Worm (Caenorhabditis elegans) whole organism, young adult: ENCODE measurements around the gene egl-18.

Experiments
- B0019.2 ChIP-seq: fragments of 200-800 bp; sonication (Bioruptor generic); conservative IDR thresholded peaks from 2 replicates; pipeline ENCODE4 v1.3.6; 2022; ENCODE audit warnings: missing genetic modification reagents, missing genetic modification characterization, missing compliant biosample characterization
- B0336.3 ChIP-seq: fragments of 200-800 bp; sonication (Bioruptor generic); IDR thresholded peaks from 2 replicates; pipeline ENCODE4 v1.3.6; 2022; ENCODE audit warnings: missing genetic modification characterization, missing compliant biosample characterization
- D2030.7 ChIP-seq: fragments of 200-800 bp; sonication (Bioruptor generic); IDR thresholded peaks from 2 replicates; pipeline ENCODE4 v1.3.6; 2022; ENCODE audit warnings: missing genetic modification reagents, missing genetic modification characterization, missing compliant biosample characterization
- F23B12.7 ChIP-seq: sonication (generic microtip); optimal IDR thresholded peaks from 2 replicates; lab custom pipeline; 2017; ENCODE audit warnings: missing genetic modification characterization, mild to moderate bottlenecking, missing compliant biosample characterization, antibody characterized with exemption, moderate library complexity; ENCODE audit not compliant: insufficient read depth
- F33H1.4 ChIP-seq: fragments of 200-800 bp; sonication (Bioruptor generic); IDR thresholded peaks from 2 replicates; pipeline ENCODE4 v1.3.6; 2022; ENCODE audit warnings: missing genetic modification reagents, missing genetic modification characterization, missing compliant biosample characterization
- F37B4.10 ChIP-seq: fragments of 200-800 bp; sonication (Bioruptor generic); IDR thresholded peaks from 2 replicates; pipeline ENCODE4 v1.3.6; 2022; ENCODE audit warnings: missing genetic modification characterization, missing compliant biosample characterization
- F55B11.4 ChIP-seq: sonication (generic microtip); optimal IDR thresholded peaks from 2 replicates; lab custom pipeline; 2016; ENCODE audit warnings: missing compliant biosample characterization, missing genetic modification characterization, borderline replicate concordance; ENCODE audit not compliant: insufficient read depth
- Y56A3A.18 ChIP-seq: fragments of 200-800 bp; sonication (Bioruptor generic); IDR thresholded peaks from 2 replicates; pipeline ENCODE4 v1.3.6; 2022; ENCODE audit warnings: missing genetic modification reagents, missing genetic modification characterization, missing compliant biosample characterization
- Y67H2A.10 ChIP-seq: fragments of 200-800 bp; sonication (Bioruptor generic); conservative IDR thresholded peaks from 2 replicates; pipeline ENCODE4 v1.3.6; 2022; ENCODE audit warnings: missing genetic modification reagents, missing genetic modification characterization, missing compliant biosample characterization
- Y95B8A.8 ChIP-seq: fragments of 200-800 bp; sonication (Bioruptor generic); IDR thresholded peaks from 2 replicates; pipeline ENCODE4 v1.3.6; 2022; ENCODE audit warnings: missing genetic modification reagents, missing genetic modification characterization, missing compliant biosample characterization
- ama-1 ChIP-seq, 3 experiments: fragments of 150-350 bp in 1 of 3; sonication (generic microtip) in 2 of 3; optimal IDR thresholded peaks; 2 replicates each; lab custom pipeline; 2014 to 2018; ENCODE audit warnings: missing biosample characterization in 2 of 3, missing genetic modification characterization in 2 of 3, missing genetic modification reagents in 2 of 3
- aptf-3 ChIP-seq: fragments of 200-800 bp; sonication (Bioruptor generic); IDR thresholded peaks from 2 replicates; pipeline ENCODE4 v1.3.6; 2022; ENCODE audit warnings: missing genetic modification characterization, missing compliant biosample characterization
- athp-1 ChIP-seq: sonication (generic microtip); optimal IDR thresholded peaks from 2 replicates; lab custom pipeline; 2017; ENCODE audit warnings: mild to moderate bottlenecking, missing genetic modification characterization, missing compliant biosample characterization
- bed-1 ChIP-seq: fragments of 200-800 bp; sonication (Bioruptor generic); IDR thresholded peaks from 2 replicates; pipeline ENCODE4 v1.3.6; 2022; ENCODE audit warnings: missing genetic modification reagents, missing genetic modification characterization, missing compliant biosample characterization
- bed-2 ChIP-seq: fragments of 200-800 bp; sonication (Bioruptor generic); IDR thresholded peaks from 2 replicates; pipeline ENCODE4 v1.3.6; 2022; ENCODE audit warnings: missing genetic modification reagents, missing genetic modification characterization, missing compliant biosample characterization
- ccch-3 ChIP-seq: fragments of 200-800 bp; sonication (Bioruptor generic); optimal IDR thresholded peaks from 2 replicates; lab custom pipeline; 2018; ENCODE audit warnings: mild to moderate bottlenecking, missing genetic modification characterization, missing compliant biosample characterization
- cebp-1 ChIP-seq, 2 experiments: fragments of 200-800 bp in 1 of 2; sonication (Bioruptor generic) in 1 of 2; sonication (generic microtip) in 1 of 2; IDR thresholded peaks in 1 of 2; optimal IDR thresholded peaks in 1 of 2; 2 replicates each; pipeline versions ENCODE4 v1.3.6 to Lab custom; 2017 to 2022; ENCODE audit warnings: missing compliant biosample characterization in 2 of 2, missing genetic modification characterization in 2 of 2, mild to moderate bottlenecking in 1 of 2, missing genetic modification reagents in 1 of 2, moderate library complexity in 1 of 2
- chd-7 ChIP-seq: sonication (generic microtip); optimal IDR thresholded peaks from 2 replicates; lab custom pipeline; 2016; ENCODE audit warnings: mild to moderate bottlenecking, missing genetic modification characterization, moderate library complexity, missing compliant biosample characterization
- die-1 ChIP-seq: sonication (generic microtip); optimal IDR thresholded peaks from 2 replicates; lab custom pipeline; 2016; ENCODE audit warnings: missing genotype, mild to moderate bottlenecking, missing genetic modification characterization, missing compliant biosample characterization
- gei-17 ChIP-seq: fragments of 200-800 bp; sonication (Bioruptor generic); optimal IDR thresholded peaks from 2 replicates; lab custom pipeline; 2018; ENCODE audit warnings: mild to moderate bottlenecking, missing genetic modification characterization, missing compliant biosample characterization
- hlh-12 ChIP-seq: sonication (generic microtip); optimal IDR thresholded peaks from 2 replicates; lab custom pipeline; 2016; ENCODE audit warnings: missing genetic modification characterization, missing compliant biosample characterization
- hrde-1 ChIP-seq: sonication (generic microtip); optimal IDR thresholded peaks from 2 replicates; lab custom pipeline; 2016; ENCODE audit warnings: missing genetic modification characterization, mild to moderate bottlenecking, missing compliant biosample characterization, moderate library complexity, missing genotype, missing genetic modification reagents, borderline replicate concordance
- let-607 ChIP-seq, 2 experiments: fragments of 200-800 bp in 1 of 2; sonication (Bioruptor generic) in 1 of 2; sonication (generic microtip) in 1 of 2; optimal IDR thresholded peaks; 2 replicates each; lab custom pipeline; 2016 to 2018; ENCODE audit warnings: mild to moderate bottlenecking in 2 of 2, missing compliant biosample characterization in 2 of 2, missing genetic modification characterization in 2 of 2, moderate library complexity in 2 of 2, missing genotype in 1 of 2
- lin-26 ChIP-seq: fragments of 200-800 bp; sonication (Bioruptor generic); IDR thresholded peaks from 2 replicates; pipeline ENCODE4 v1.3.6; 2022; ENCODE audit warnings: missing genetic modification reagents, missing genetic modification characterization, missing compliant biosample characterization
- lir-1 ChIP-seq: fragments of 200-800 bp; sonication (Bioruptor generic); conservative IDR thresholded peaks from 2 replicates; pipeline ENCODE4 v1.3.6; 2022; ENCODE audit warnings: missing genetic modification reagents, missing genetic modification characterization, missing compliant biosample characterization
- lsy-27 ChIP-seq: sonication (generic microtip); optimal IDR thresholded peaks from 2 replicates; lab custom pipeline; 2017; ENCODE audit warnings: missing genetic modification characterization, mild to moderate bottlenecking, missing compliant biosample characterization, antibody characterized with exemption, missing genotype, borderline replicate concordance; ENCODE audit not compliant: insufficient read depth
- mcd-1 ChIP-seq: fragments of 200-800 bp; sonication (Bioruptor generic); IDR thresholded peaks from 2 replicates; pipeline ENCODE4 v1.3.6; 2022; ENCODE audit warnings: missing genetic modification reagents, missing genetic modification characterization, missing compliant biosample characterization
- mel-28 ChIP-seq: sonication (generic microtip); optimal IDR thresholded peaks from 2 replicates; lab custom pipeline; 2016; ENCODE audit warnings: borderline replicate concordance, mild to moderate bottlenecking, missing genetic modification characterization, missing compliant biosample characterization
- nfyb-1 ChIP-seq: fragments of 200-800 bp; sonication (Bioruptor generic); IDR thresholded peaks from 2 replicates; pipeline ENCODE4 v1.3.6; 2022; ENCODE audit warnings: missing genetic modification reagents, missing genetic modification characterization, missing compliant biosample characterization
- nhr-179 ChIP-seq: sonication (generic microtip); optimal IDR thresholded peaks from 2 replicates; lab custom pipeline; 2016; ENCODE audit warnings: mild to moderate bottlenecking, missing genetic modification characterization, missing compliant biosample characterization
- nhr-90 ChIP-seq: sonication (generic microtip); optimal IDR thresholded peaks from 2 replicates; lab custom pipeline; 2016; ENCODE audit warnings: missing genotype, mild to moderate bottlenecking, missing genetic modification characterization, missing compliant biosample characterization
- pbrm-1 ChIP-seq: fragments of 200-800 bp; sonication (Bioruptor generic); IDR thresholded peaks from 2 replicates; pipeline ENCODE4 v1.3.6; 2022; ENCODE audit warnings: missing genetic modification reagents, missing genetic modification characterization, missing compliant biosample characterization
- rec-8 ChIP-seq, 2 experiments: sonication (generic microtip); optimal IDR thresholded peaks; 2 replicates each; lab custom pipeline; 2016; ENCODE audit warnings: mild to moderate bottlenecking in 2 of 2, missing genetic modification characterization in 2 of 2, missing genetic modification reagents in 2 of 2, missing genotype in 2 of 2, missing biosample characterization in 1 of 2, missing compliant biosample characterization in 1 of 2, moderate library complexity in 1 of 2
- repo-1 ChIP-seq: sonication (generic microtip); optimal IDR thresholded peaks from 2 replicates; lab custom pipeline; 2017; ENCODE audit warnings: mild to moderate bottlenecking, missing genetic modification characterization, missing compliant biosample characterization
- sdz-38 ChIP-seq: sonication (generic microtip); optimal IDR thresholded peaks from 2 replicates; lab custom pipeline; 2016; ENCODE audit warnings: missing genotype, missing genetic modification characterization, missing compliant biosample characterization
- snpc-1.3 ChIP-seq: sonication (generic microtip); optimal IDR thresholded peaks from 2 replicates; lab custom pipeline; 2017; ENCODE audit warnings: missing genetic modification characterization, mild to moderate bottlenecking, missing compliant biosample characterization, antibody characterized with exemption, moderate library complexity, missing genotype, missing genetic modification reagents; ENCODE audit not compliant: insufficient read depth
- snpc-3.4 ChIP-seq: sonication (generic microtip); optimal IDR thresholded peaks from 2 replicates; lab custom pipeline; 2017; ENCODE audit warnings: missing genetic modification characterization, mild to moderate bottlenecking, missing compliant biosample characterization, antibody characterized with exemption, moderate library complexity, missing genotype, missing genetic modification reagents
- snpc-4 ChIP-seq, 5 experiments: fragments of 150-350 bp in 1 of 5; sonication (generic microtip) in 4 of 5; optimal IDR thresholded peaks; 2 replicates each; lab custom pipeline; 2014 to 2018; ENCODE audit warnings: missing genetic modification characterization in 5 of 5, missing biosample characterization in 3 of 5, antibody characterized with exemption in 2 of 5, mild to moderate bottlenecking in 2 of 5, missing compliant biosample characterization in 2 of 5, missing genotype in 2 of 5, moderate library complexity in 2 of 5, missing genetic modification reagents in 1 of 5
- sptf-2 ChIP-seq: fragments of 200-800 bp; sonication (Bioruptor generic); optimal IDR thresholded peaks from 2 replicates; lab custom pipeline; 2018; ENCODE audit warnings: mild to moderate bottlenecking, missing genetic modification characterization, missing compliant biosample characterization
- tbp1 ChIP-seq: fragments of 200-800 bp; sonication (Bioruptor generic); optimal IDR thresholded peaks from 2 replicates; lab custom pipeline; 2018; ENCODE audit warnings: mild to moderate bottlenecking, missing genetic modification characterization, missing compliant biosample characterization
- unc-130 ChIP-seq: sonication (generic microtip); optimal IDR thresholded peaks from 2 replicates; lab custom pipeline; 2016; ENCODE audit warnings: missing genetic modification reagents, missing genetic modification characterization, missing compliant biosample characterization
- unc-62 ChIP-seq: fragments of 150-350 bp; optimal IDR thresholded peaks from 2 replicates; lab custom pipeline; 2014; ENCODE audit warnings: missing biosample characterization, missing genetic modification reagents, missing genetic modification characterization
- xnd-1 ChIP-seq: sonication (generic microtip); optimal IDR thresholded peaks from 2 replicates; lab custom pipeline; 2016; ENCODE audit warnings: missing genotype, missing genetic modification reagents, missing genetic modification characterization, missing compliant biosample characterization
- ztf-22 ChIP-seq: fragments of 200-800 bp; sonication (Bioruptor generic); optimal IDR thresholded peaks from 2 replicates; lab custom pipeline; 2018; ENCODE audit warnings: mild to moderate bottlenecking, missing genetic modification characterization, moderate library complexity, missing compliant biosample characterization
- ztf-26 ChIP-seq: sonication (generic microtip); optimal IDR thresholded peaks from 2 replicates; lab custom pipeline; 2017; ENCODE audit warnings: missing genetic modification characterization, missing compliant biosample characterization

Gene egl-18

ce11 chrIV:1857866-1858271 is 44.3 kb upstream of the egl-18 start (continued):
- TF ChIP-seq pbrm-1 (GFP tag; lab: Robert Waterston, UW) (0 out of 2 replicates have a peak, but pooled peaks have one; percentile 52), Y95B8A.8 (GFP tag; lab: Robert Waterston, UW) (no peak), lir-1 (GFP tag; lab: Robert Waterston, UW) (peak; percentile 35; the same call in 1 of the 2 replicates), unc-62 (no peak), nfyb-1 (peak; percentile 59; the same call in 1 of the 2 replicates), lsy-27 (no peak), hrde-1 (tag; lab: Kevin White, UChicago) (no peak), sdz-38 (no peak), ztf-22 (GFP tag; lab: Kevin White, UChicago) (no peak), bed-2 (no peak), nhr-179 (tag; lab: Kevin White, UChicago) (no peak), aptf-3 (GFP tag; lab: Robert Waterston, UW) (no peak), ama-1 (optimal IDR thresholded peaks at IDR 0.05; lab: Kevin White, UChicago) (no peak), ama-1 (GFP tag; optimal IDR thresholded peaks at IDR 0.05; lab: Kevin White, UChicago) (no peak), F37B4.10 (GFP tag; lab: Robert Waterston, UW) (no peak), mel-28 (tag; lab: Kevin White, UChicago) (no peak), mcd-1 (GFP tag; lab: Robert Waterston, UW) (peak; percentile 63), snpc-1.3 (tag; lab: Kevin White, UChicago) (no peak), Y56A3A.18 (GFP tag; lab: Robert Waterston, UW) (no peak), xnd-1 (no peak), Y67H2A.10 (GFP tag; lab: Robert Waterston, UW) (no peak), tbp1 (GFP tag; lab: Kevin White, UChicago) (peak; percentile 34), bed-1 (GFP tag; lab: Robert Waterston, UW) (no peak), B0336.3 (GFP tag; lab: Robert Waterston, UW) (peak; percentile 57; the same call in 1 of the 2 replicates), cebp-1 (GFP tag; IDR thresholded peaks at IDR 0.05; lab: Robert Waterston, UW) (no peak; the same call in 1 of the 2 replicates), cebp-1 (tag; optimal IDR thresholded peaks at IDR 0.05; lab: Kevin White, UChicago) (peak; percentile 75), sptf-2 (GFP tag; lab: Kevin White, UChicago) (no peak), F33H1.4 (no peak), unc-130 (GFP tag; lab: Kevin White, UChicago) (no peak), ztf-26 (peak; percentile 7), gei-17 (GFP tag; lab: Kevin White, UChicago) (no peak), F23B12.7 (tag; lab: Kevin White, UChicago) (no peak), hlh-12 (tag; lab: Kevin White, UChicago) (no peak), B0019.2 (GFP tag; lab: Robert Waterston, UW) (no peak), snpc-4 (GFP tag; optimal IDR thresholded peaks at IDR 0.05; lab: Kevin White, UChicago) (no peak), snpc-4 (tag; optimal IDR thresholded peaks at IDR 0.05; lab: Kevin White, UChicago) (peak in 2 of 4 experiments; percentile 24 to 30), chd-7 (tag; lab: Kevin White, UChicago) (no peak), rec-8 (tag; optimal IDR thresholded peaks at IDR 0.05; lab: Kevin White, UChicago) (no peak), nhr-90 (tag; lab: Kevin White, UChicago) (peak; percentile 27), F55B11.4 (tag; lab: Kevin White, UChicago) (no peak), let-607 (tag; optimal IDR thresholded peaks at IDR 0.05; lab: Kevin White, UChicago) (peak; percentile 11 to 82), lin-26 (GFP tag; lab: Robert Waterston, UW) (peak; percentile 59; the same call in 1 of the 2 replicates), die-1 (tag; lab: Kevin White, UChicago) (no peak), repo-1 (tag; lab: Kevin White, UChicago) (no peak), snpc-3.4 (tag; lab: Kevin White, UChicago) (no peak), athp-1 (tag; lab: Kevin White, UChicago) (no peak), ccch-3 (GFP tag; lab: Kevin White, UChicago) (no peak), D2030.7 (GFP tag; lab: Robert Waterston, UW) (no peak)
